Fruit fly (Drosophila melanogaster) whole organism, pupa: ENCODE results near the gene Spn28F.
A peak's percentile ranks its signal among the peaks of the same experiment; 100 is the strongest.

Source experiments
- CG10348 ChIP-seq: fragments of 200-800 bp; sonication (Bioruptor generic); IDR thresholded peaks from 2 replicates; pipeline ENCODE4 v1.3.6; 2022; ENCODE audit warnings: missing biosample characterization, missing genetic modification characterization
- CG12605 ChIP-seq: fragments of 200-800 bp; sonication (Bioruptor generic); IDR thresholded peaks from 2 replicates; pipeline ENCODE4 v1.3.6; 2022; ENCODE audit warnings: missing biosample characterization, missing genetic modification characterization
- CG13204 ChIP-seq: fragments of 200-800 bp; sonication (Bioruptor generic); optimal IDR thresholded peaks from 2 replicates; lab custom pipeline; 2018; ENCODE audit warnings: missing biosample characterization, mild to moderate bottlenecking, missing genetic modification characterization, moderate library complexity
- CG14655 ChIP-seq: fragments of 200-800 bp; sonication (Bioruptor generic); optimal IDR thresholded peaks from 3 replicates; lab custom pipeline; 2017; ENCODE audit warnings: mild to moderate bottlenecking, missing biosample characterization, missing genetic modification reagents, missing genetic modification characterization
- CG15710 ChIP-seq: fragments of 200-800 bp; sonication (Bioruptor generic); optimal IDR thresholded peaks from 2 replicates; lab custom pipeline; 2018; ENCODE audit warnings: missing biosample characterization, mild to moderate bottlenecking, missing genetic modification characterization, moderate library complexity
- CG17806 ChIP-seq: fragments of 200-800 bp; sonication (Bioruptor generic); optimal IDR thresholded peaks from 2 replicates; lab custom pipeline; 2018; ENCODE audit warnings: missing biosample characterization, mild to moderate bottlenecking, missing genetic modification characterization, moderate library complexity
- CG32121 ChIP-seq: fragments of 200-800 bp; sonication (Bioruptor generic); IDR thresholded peaks from 2 replicates; pipeline ENCODE4 v1.3.6; 2022; ENCODE audit warnings: missing biosample characterization, missing genetic modification characterization
- CG34367 ChIP-seq: fragments of 200-800 bp; sonication (Bioruptor generic); optimal IDR thresholded peaks from 2 replicates; lab custom pipeline; 2018; ENCODE audit warnings: missing biosample characterization, mild to moderate bottlenecking, missing genetic modification characterization
- CG4496 ChIP-seq: fragments of 200-800 bp; sonication (Bioruptor generic); IDR thresholded peaks from 3 replicates; pipeline ENCODE4 v1.3.6; 2022; ENCODE audit warnings: missing biosample characterization, missing genetic modification characterization
- CG8159 ChIP-seq: fragments of 200-800 bp; sonication (Bioruptor generic); optimal IDR thresholded peaks from 3 replicates; lab custom pipeline; 2018; ENCODE audit warnings: missing biosample characterization, mild to moderate bottlenecking, missing genetic modification characterization, moderate library complexity
- CG8301 ChIP-seq: fragments of 200-800 bp; sonication (Bioruptor generic); optimal IDR thresholded peaks from 2 replicates; lab custom pipeline; 2018; ENCODE audit warnings: missing biosample characterization, mild to moderate bottlenecking, missing genetic modification characterization
- CG9948 ChIP-seq: fragments of 200-800 bp; sonication (Bioruptor generic); optimal IDR thresholded peaks from 2 replicates; lab custom pipeline; 2018; ENCODE audit warnings: missing biosample characterization, mild to moderate bottlenecking, missing genetic modification characterization, moderate library complexity
- D1 ChIP-seq: fragments of 200-800 bp; sonication (Bioruptor generic); optimal IDR thresholded peaks from 2 replicates; lab custom pipeline; 2018; ENCODE audit warnings: missing biosample characterization, mild to moderate bottlenecking, missing genetic modification characterization, moderate library complexity
- EcR ChIP-seq: fragments of 200-800 bp; sonication (Bioruptor generic); optimal IDR thresholded peaks from 3 replicates; lab custom pipeline; 2019; ENCODE audit warnings: missing biosample characterization, missing genetic modification characterization, mild to moderate bottlenecking, moderate library complexity, missing genetic modification reagents
- Ets98B ChIP-seq: fragments of 200-800 bp; sonication (Bioruptor generic); IDR thresholded peaks from 2 replicates; pipeline ENCODE4 v1.3.6; 2022; ENCODE audit warnings: missing biosample characterization, missing genetic modification characterization
- Pif1A ChIP-seq: fragments of 200-800 bp; sonication (Bioruptor generic); optimal IDR thresholded peaks from 3 replicates; lab custom pipeline; 2016; ENCODE audit warnings: missing biosample characterization, missing genetic modification characterization
- Pif1B ChIP-seq: fragments of 200-800 bp; sonication (Bioruptor generic); optimal IDR thresholded peaks from 3 replicates; lab custom pipeline; 2016; ENCODE audit warnings: missing biosample characterization, missing genetic modification characterization
- Snoo ChIP-seq: fragments of 200-800 bp; sonication (Bioruptor generic); optimal IDR thresholded peaks from 3 replicates; lab custom pipeline; 2017; ENCODE audit warnings: missing biosample characterization, mild to moderate bottlenecking, missing genetic modification characterization, inconsistent platforms
- fd96Ca ChIP-seq: fragments of 200-800 bp; sonication (Bioruptor generic); IDR thresholded peaks from 3 replicates; pipeline ENCODE4 v1.3.6; 2022; ENCODE audit warnings: missing biosample characterization, missing genetic modification characterization
- gl ChIP-seq: fragments of 200-800 bp; sonication (Bioruptor generic); optimal IDR thresholded peaks from 2 replicates; lab custom pipeline; 2018; ENCODE audit warnings: missing biosample characterization, mild to moderate bottlenecking, missing genetic modification characterization
- rn ChIP-seq: fragments of 200-800 bp; sonication (Bioruptor generic); IDR thresholded peaks from 2 replicates; pipeline ENCODE4 v1.3.6; 2022; ENCODE audit warnings: missing biosample characterization, missing genetic modification characterization

The Spn28F gene

dm6 chr2L:8211070-8211469 is 30.5 kb downstream of the Spn28F start, which contains the start of gene Ssb-c31a:
Ssb-c31a (plus strand) TSS chr2L:8211347.
- TF ChIP-seq fd96Ca (GFP tag; lab: Robert Waterston, UW) (no peak), gl (no peak), CG34367 (no peak), CG8301 (tag; lab: Kevin White, UChicago) (no peak), CG10348 (GFP tag; lab: Robert Waterston, UW) (no peak), CG17806 (peak; percentile 9), rn (no peak), CG14655 (GFP tag; lab: Kevin White, UChicago) (peak; percentile 14), EcR (GFP tag; lab: Kevin White, UChicago) (peak; percentile 14), CG12605 (GFP tag; lab: Robert Waterston, UW) (no peak), CG8159 (peak; percentile 43), CG13204 (GFP tag; lab: Kevin White, UChicago) (no peak), Pif1A (peak; percentile 48), D1 (tag; lab: Kevin White, UChicago) (no peak), Snoo (tag; lab: Kevin White, UChicago) (no peak), CG9948 (tag; lab: Kevin White, UChicago) (no peak), CG4496 (GFP tag; lab: Robert Waterston, UW) (0 out of 3 replicates have a peak, but pooled peaks have one; percentile 3), CG32121 (no peak; the same call in 1 of the 2 replicates), Ets98B (no peak), Pif1B (GFP tag; lab: Kevin White, UChicago) (peak; percentile 30), CG15710 (tag; lab: Kevin White, UChicago) (peak; percentile 28)
- TF ChIP-seq, all 21 proteins: peak for 8

- no peak for TF ChIP-seq CG17806
These were observed 31.1 kb downstream of the Spn28F start for dm6 chr2L:8210468-8210867.

dm6 chr2L:8209362-8209761 is 32.2 kb downstream of the Spn28F start:
- TF ChIP-seq D1 (tag; lab: Kevin White, UChicago): no peak
- TF ChIP-seq CG9948 (tag; lab: Kevin White, UChicago): no peak
- TF ChIP-seq EcR (GFP tag; lab: Kevin White, UChicago): no peak
- no peak for TF ChIP-seq Snoo (tag; lab: Kevin White, UChicago)
- TF ChIP-seq CG10348 (GFP tag; lab: Robert Waterston, UW): no peak
- no peak for TF ChIP-seq CG34367
- TF ChIP-seq CG12605 (GFP tag; lab: Robert Waterston, UW): no peak
- TF ChIP-seq Ets98B: no peak
- TF ChIP-seq CG13204 (GFP tag; lab: Kevin White, UChicago): no peak
- TF ChIP-seq CG15710 (tag; lab: Kevin White, UChicago): no peak
- no peak for TF ChIP-seq CG8301 (tag; lab: Kevin White, UChicago)
- TF ChIP-seq rn: no peak
- no peak for TF ChIP-seq CG8159
- no peak for TF ChIP-seq gl
- no peak for TF ChIP-seq CG4496 (GFP tag; lab: Robert Waterston, UW)
- no peak for TF ChIP-seq CG14655 (GFP tag; lab: Kevin White, UChicago)
- TF ChIP-seq CG32121: no peak

dm6 chr2L:8205871-8206270 is 35.7 kb downstream of the Spn28F start, which contains the start of gene CG8419:
CG8419 (plus strand) TSS chr2L:8206171.
- TF ChIP-seq CG4496 (GFP tag; lab: Robert Waterston, UW): 0 out of 3 replicates have a peak, but pooled peaks have one; percentile 24
- no peak for TF ChIP-seq CG13204 (GFP tag; lab: Kevin White, UChicago)
- TF ChIP-seq Pif1B (GFP tag; lab: Kevin White, UChicago): no peak
- no peak for TF ChIP-seq CG8159

- TF ChIP-seq CG4496 (GFP tag; lab: Robert Waterston, UW) (peak; percentile 97), CG12605 (GFP tag; lab: Robert Waterston, UW) (peak; percentile 96), CG8159 (peak; percentile 96), Pif1B (GFP tag; lab: Kevin White, UChicago) (peak; percentile 100), Snoo (tag; lab: Kevin White, UChicago) (peak; percentile 99), rn (peak; percentile 89), fd96Ca (GFP tag; lab: Robert Waterston, UW) (peak; percentile 87), CG32121 (peak; percentile 98), Pif1A (peak; percentile 78), CG8301 (tag; lab: Kevin White, UChicago) (peak; percentile 94), CG15710 (tag; lab: Kevin White, UChicago) (peak; percentile 94), D1 (tag; lab: Kevin White, UChicago) (peak; percentile 95), EcR (GFP tag; lab: Kevin White, UChicago) (peak; percentile 52), CG34367 (peak; percentile 83), gl (peak; percentile 81), CG13204 (GFP tag; lab: Kevin White, UChicago) (peak; percentile 70), CG14655 (GFP tag; lab: Kevin White, UChicago) (peak; percentile 94), CG9948 (tag; lab: Kevin White, UChicago) (peak; percentile 90), CG10348 (GFP tag; lab: Robert Waterston, UW) (peak; percentile 92), Ets98B (peak; percentile 97), CG17806 (peak; percentile 94)
These were observed 36.5 kb downstream of the Spn28F start, which contains the start of gene SLC5A11 for dm6 chr2L:8204996-8205567. SLC5A11 (minus strand) TSS chr2L:8205132.

dm6 chr2L:8204366-8204765 is 37.2 kb downstream of the Spn28F start:
- TF ChIP-seq gl: peak; percentile 10
- TF ChIP-seq CG13204 (GFP tag; lab: Kevin White, UChicago): no peak
